Fruit fly (Drosophila melanogaster) S2 (cell line): ENCODE results near the gene PGAP5.

Experiments
- CG8478 ChIP-seq: fragments of >200 bp; optimal IDR thresholded peaks from 2 replicates; lab custom pipeline; 2018
- CTCF ChIP-seq, 2 experiments: fragments of >200 bp; optimal IDR thresholded peaks; 2 replicates each; lab custom pipeline; 2018

DNA sequence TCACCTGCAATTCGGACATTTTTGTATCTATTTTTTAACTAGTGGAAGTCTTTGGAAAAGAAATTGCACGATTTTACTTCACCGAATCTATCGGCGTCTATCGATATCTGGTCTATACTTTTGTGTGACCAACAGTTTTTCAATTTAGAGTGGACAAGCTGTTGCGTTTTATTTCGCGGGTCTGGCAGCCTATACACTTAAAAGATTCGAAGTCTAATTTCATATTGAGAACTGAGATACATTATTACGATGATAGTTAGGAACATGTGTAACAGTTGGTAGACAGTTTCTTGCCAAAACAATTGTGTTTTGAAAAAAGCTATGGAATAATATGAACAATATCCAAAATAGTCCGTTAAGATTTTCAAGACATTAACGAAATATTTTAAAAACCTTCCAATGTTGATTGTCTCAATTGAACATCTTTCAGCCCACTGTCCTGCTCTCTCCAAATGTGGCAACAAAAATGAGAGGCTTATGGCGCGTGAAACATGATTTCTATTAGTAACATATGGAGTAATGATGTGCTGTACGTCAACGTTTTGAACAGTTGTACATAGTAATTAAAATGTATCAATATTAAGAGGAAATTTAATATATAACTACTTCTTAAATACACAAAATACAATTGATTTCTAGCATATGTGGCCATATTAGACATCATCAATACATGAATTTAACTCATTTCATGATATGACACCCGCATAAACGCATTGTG lies 36.2 kb upstream of the PGAP5 start, which contains the start of gene Acbp1:
- no peak for TF ChIP-seq CG8478 (lab: Kevin White, UChicago)
- no peak for TF ChIP-seq CTCF (optimal IDR thresholded peaks at IDR 0.05; lab: Kevin White, UChicago)
